Fruit fly (Drosophila melanogaster): ENCODE data around the gene Dora.

The Dora gene

DNA sequence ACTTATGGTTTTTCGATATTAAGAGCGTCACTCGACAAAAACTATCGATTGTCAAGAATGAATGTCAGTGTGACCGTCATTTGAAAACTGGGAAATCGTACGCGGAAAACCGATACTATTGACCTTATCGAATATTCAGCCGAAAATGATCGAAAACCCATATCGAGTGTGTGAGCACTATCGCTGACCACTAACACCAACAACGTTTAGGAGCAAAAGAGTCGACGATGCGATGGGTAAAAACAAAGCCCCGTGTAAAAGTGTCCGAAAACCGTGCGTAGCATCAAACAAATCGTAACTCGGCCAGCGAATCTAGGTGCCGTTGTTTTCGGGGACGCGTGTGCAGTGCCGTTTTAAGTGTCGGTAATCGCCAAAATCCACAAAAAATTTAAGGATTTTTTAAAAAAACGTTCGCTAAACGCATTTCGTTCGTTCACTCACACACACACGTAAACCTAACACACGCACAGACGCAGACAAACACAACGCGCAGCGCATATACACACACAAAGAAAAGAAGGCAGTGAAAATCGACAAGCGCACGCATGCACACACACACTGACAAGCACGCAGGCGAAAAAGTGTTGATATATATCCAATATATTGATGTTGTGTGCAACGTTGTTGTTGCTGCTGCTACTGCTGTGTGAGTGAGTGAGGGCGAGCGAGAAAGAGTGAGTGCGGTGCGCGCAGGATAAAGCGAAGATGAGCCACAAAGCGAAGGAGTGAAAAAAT, at the start of gene Dora, which contains the start of gene CG7326:
Gene Dora, plus strand, starts transcription at position 203 of the 735 bp plus-strand sequence.
Gene CG7326, minus strand, starts transcription at position 29 of the 735 bp plus-strand sequence.
- TF ChIP-seq CG8632 (GFP tag; optimal IDR thresholded peaks at IDR 0.05) = no peak
- TF ChIP-seq Met (GFP tag; optimal IDR thresholded peaks at IDR 0.05) = no peak
- TF ChIP-seq achi (GFP tag; optimal IDR thresholded peaks at IDR 0.05) = no peak
- peak; percentile 19 for TF ChIP-seq Sox14 (GFP tag; optimal IDR thresholded peaks at IDR 0.05)
- no peak for TF ChIP-seq CG7368 (GFP tag; optimal IDR thresholded peaks at IDR 0.05)
- TF ChIP-seq net (GFP tag; optimal IDR thresholded peaks at IDR 0.05) = no peak
- no peak for TF ChIP-seq CG11902 (GFP tag; optimal IDR thresholded peaks at IDR 0.05)
- peak; percentile 11 for TF ChIP-seq CG6808 (GFP tag; optimal IDR thresholded peaks at IDR 0.05)
- TF ChIP-seq CG6276 (GFP tag; optimal IDR thresholded peaks at IDR 0.05) = no peak
- TF ChIP-seq fd85E (GFP tag; optimal IDR thresholded peaks at IDR 0.05) = no peak
- TF ChIP-seq svp (GFP tag) = peak; percentile 77
- peak; percentile 15 for TF ChIP-seq dsx (GFP tag; optimal IDR thresholded peaks at IDR 0.05; ENCODE audit: poor library complexity, severe bottlenecking)
- TF ChIP-seq Sox102F (GFP tag; optimal IDR thresholded peaks at IDR 0.05) = no peak
- TF ChIP-seq fkh (GFP tag; optimal IDR thresholded peaks at IDR 0.05) = peak; percentile 29
- TF ChIP-seq eg (GFP tag; IDR thresholded peaks at IDR 0.05) = no peak
- TF ChIP-seq Sox15 (GFP tag; optimal IDR thresholded peaks at IDR 0.05) = no peak
- TF ChIP-seq CG6163 (GFP tag; IDR thresholded peaks at IDR 0.05) = peak; percentile 55; the same call in 2 of the 3 replicates
- no peak for TF ChIP-seq lz (GFP tag; optimal IDR thresholded peaks at IDR 0.05)
- TF ChIP-seq Eip78C (GFP tag) = peak; percentile 67
- peak; percentile 47 to 55 for TF ChIP-seq ss (GFP tag; optimal IDR thresholded peaks at IDR 0.05)

DNA sequence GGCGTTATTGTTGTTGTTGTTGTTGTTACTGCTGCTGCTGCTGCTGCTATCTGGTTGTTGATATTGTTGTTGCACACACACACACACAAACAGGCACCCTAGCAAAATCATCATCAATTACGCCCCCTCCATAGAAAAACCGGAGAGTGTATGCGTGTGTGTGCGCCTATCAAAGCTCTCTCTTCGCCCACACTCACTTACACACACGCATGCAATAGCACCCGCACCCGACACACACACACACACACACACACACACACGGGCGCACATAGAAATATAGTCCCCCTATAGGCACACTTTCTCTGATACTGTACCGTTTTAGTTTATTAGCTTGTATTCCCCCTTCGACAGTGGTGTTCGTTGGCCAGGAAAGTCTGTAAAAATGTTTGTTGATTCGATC, 49.4 kb upstream of the Dora start:
- TF ChIP-seq Hr4 (GFP tag; optimal IDR thresholded peaks at IDR 0.05) (no peak), CG16779 (tag; optimal IDR thresholded peaks at IDR 0.05) (no peak), CG4318 (GFP tag; optimal IDR thresholded peaks at IDR 0.05) (no peak), CG15336 (GFP tag; IDR thresholded peaks at IDR 0.05) (no peak), salr (GFP tag; optimal IDR thresholded peaks at IDR 0.05) (no peak), Ets96B (tag; optimal IDR thresholded peaks at IDR 0.05) (no peak), cyc (GFP tag; optimal IDR thresholded peaks at IDR 0.05) (no peak), CG3919 (GFP tag; optimal IDR thresholded peaks at IDR 0.05) (no peak), CG1621 (tag; optimal IDR thresholded peaks at IDR 0.05) (no peak), pdm3 (GFP tag; optimal IDR thresholded peaks at IDR 0.05) (no peak)

DNA sequence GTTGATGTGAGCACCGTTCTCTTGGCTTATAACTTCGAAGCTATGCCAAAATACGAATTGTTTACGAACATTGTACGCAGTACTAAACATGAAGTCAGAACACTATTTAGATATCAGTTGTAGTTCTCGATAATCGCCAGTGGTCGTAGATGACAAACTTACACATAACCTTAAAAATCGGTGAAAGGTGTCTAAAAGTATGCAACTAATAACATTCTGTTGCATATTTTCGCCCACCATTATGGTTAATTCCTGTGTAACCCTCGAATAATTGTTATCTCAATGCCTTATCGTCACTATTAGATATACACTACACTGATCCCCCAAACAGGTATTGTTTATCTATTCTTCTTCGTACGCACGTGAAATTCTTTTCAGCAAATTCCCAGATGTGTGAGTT, 48.8 kb upstream of the Dora start:
- TF ChIP-seq OdsH (GFP tag; optimal IDR thresholded peaks at IDR 0.05) = no peak
- TF ChIP-seq Sox14 (GFP tag; optimal IDR thresholded peaks at IDR 0.05) = no peak
- TF ChIP-seq CG15336 (GFP tag; IDR thresholded peaks at IDR 0.05) = no peak
- no peak for TF ChIP-seq Eip93F (GFP tag; optimal IDR thresholded peaks at IDR 0.05)
- no peak for TF ChIP-seq Hr39 (GFP tag; optimal IDR thresholded peaks at IDR 0.05)
- no peak for TF ChIP-seq Sox15 (GFP tag; optimal IDR thresholded peaks at IDR 0.05)
- no peak for TF ChIP-seq svp (GFP tag)
- TF ChIP-seq dsx (GFP tag; optimal IDR thresholded peaks at IDR 0.05; ENCODE audit: poor library complexity, severe bottlenecking) = no peak
- no peak for TF ChIP-seq Ets96B (tag; optimal IDR thresholded peaks at IDR 0.05)

DNA sequence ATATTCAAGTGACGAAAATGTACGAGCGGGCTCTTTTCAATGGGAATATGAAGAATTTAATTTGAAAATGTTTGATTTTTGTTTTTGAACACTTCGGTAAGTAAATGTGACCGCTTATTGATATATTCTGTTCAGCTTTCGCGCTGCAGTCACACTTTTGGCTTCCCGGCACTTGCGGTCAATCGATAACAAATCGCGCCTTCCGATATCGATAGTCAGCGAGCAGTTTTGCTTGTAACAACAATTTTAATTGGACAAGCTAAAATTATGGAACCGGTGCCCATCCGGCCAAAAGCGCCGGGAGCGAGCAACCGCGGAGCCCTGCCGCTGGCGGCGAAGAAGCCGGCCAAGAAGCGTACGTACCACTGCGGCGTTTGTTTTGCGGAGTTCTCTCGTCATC, 33.4 kb upstream of the Dora start, which contains the start of gene CG7101:
Gene CG7101, plus strand, starts transcription at position 196 of the 400 bp plus-strand sequence.
- TF ChIP-seq CG6276 (GFP tag; optimal IDR thresholded peaks at IDR 0.05) = no peak
- peak; percentile 26 for TF ChIP-seq Eip78C (GFP tag)

DNA sequence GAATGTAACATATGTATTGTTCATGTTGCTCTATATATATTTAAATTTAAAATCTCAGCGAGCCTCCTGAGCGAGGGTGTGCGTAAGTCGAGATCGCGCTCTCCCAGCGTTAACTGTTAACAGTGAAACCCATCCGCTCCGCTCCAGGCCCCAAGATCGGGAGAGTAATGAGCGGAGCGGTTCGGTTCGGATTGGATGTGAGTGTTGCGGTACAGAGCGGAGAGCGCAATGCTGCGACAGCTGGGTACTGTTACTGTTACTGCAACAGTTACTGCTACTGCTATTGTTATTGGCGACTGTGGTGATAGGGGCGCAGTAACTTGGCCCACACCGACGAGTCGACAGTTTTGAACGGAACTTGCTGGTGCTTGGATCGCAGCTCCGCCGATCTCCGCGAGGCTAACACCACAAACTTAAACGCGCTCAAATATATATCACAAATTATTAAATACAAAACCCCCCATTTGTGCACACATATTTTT, 31.3 kb upstream of the Dora start, which contains the start of gene Pvf1:
Gene Pvf1, plus strand, starts transcription at position 312 of the 482 bp plus-strand sequence.
- TF ChIP-seq vri (GFP tag; optimal IDR thresholded peaks at IDR 0.05) = no peak
- peak; percentile 25 for TF ChIP-seq lz (GFP tag; optimal IDR thresholded peaks at IDR 0.05)
- TF ChIP-seq CG8119 (GFP tag; IDR thresholded peaks at IDR 0.05) = 0 out of 3 replicates have a peak, but pooled peaks have one; percentile 20
- TF ChIP-seq eg (GFP tag; IDR thresholded peaks at IDR 0.05) = peak; percentile 54; the same call in 1 of the 3 replicates
- TF ChIP-seq CG6276 (GFP tag; optimal IDR thresholded peaks at IDR 0.05) = no peak
- peak; percentile 56; the same call in 1 of the 3 replicates for TF ChIP-seq CG6163 (GFP tag; IDR thresholded peaks at IDR 0.05)
- TF ChIP-seq ss (GFP tag; optimal IDR thresholded peaks at IDR 0.05) = peak; percentile 30 to 37
- TF ChIP-seq dsx (GFP tag; optimal IDR thresholded peaks at IDR 0.05; ENCODE audit: poor library complexity, severe bottlenecking) = peak; percentile 23
- no peak for TF ChIP-seq Hr4 (GFP tag; optimal IDR thresholded peaks at IDR 0.05)
- TF ChIP-seq topi (GFP tag; optimal IDR thresholded peaks at IDR 0.05) = peak; percentile 26
- TF ChIP-seq Sox102F (GFP tag; optimal IDR thresholded peaks at IDR 0.05) = peak; percentile 18
- peak; percentile 10 for TF ChIP-seq Met (GFP tag; optimal IDR thresholded peaks at IDR 0.05)
- peak; percentile 47 for TF ChIP-seq CG3919 (GFP tag; optimal IDR thresholded peaks at IDR 0.05)
- peak; percentile 20 for TF ChIP-seq OdsH (GFP tag; optimal IDR thresholded peaks at IDR 0.05)
- peak; percentile 32 for TF ChIP-seq CG7368 (GFP tag; optimal IDR thresholded peaks at IDR 0.05)
- no peak for TF ChIP-seq Hr38 (GFP tag; optimal IDR thresholded peaks at IDR 0.05)
- TF ChIP-seq CG9139 (GFP tag; optimal IDR thresholded peaks at IDR 0.05) = no peak
- no peak for TF ChIP-seq acj6 (GFP tag; optimal IDR thresholded peaks at IDR 0.05)
- peak; percentile 31 for TF ChIP-seq Smox (GFP tag; optimal IDR thresholded peaks at IDR 0.05)
- peak; percentile 25 for TF ChIP-seq esn (GFP tag; optimal IDR thresholded peaks at IDR 0.05)
